Fruit fly (Drosophila melanogaster): ENCODE data around the gene RpL9.

The RpL9 gene

DNA sequence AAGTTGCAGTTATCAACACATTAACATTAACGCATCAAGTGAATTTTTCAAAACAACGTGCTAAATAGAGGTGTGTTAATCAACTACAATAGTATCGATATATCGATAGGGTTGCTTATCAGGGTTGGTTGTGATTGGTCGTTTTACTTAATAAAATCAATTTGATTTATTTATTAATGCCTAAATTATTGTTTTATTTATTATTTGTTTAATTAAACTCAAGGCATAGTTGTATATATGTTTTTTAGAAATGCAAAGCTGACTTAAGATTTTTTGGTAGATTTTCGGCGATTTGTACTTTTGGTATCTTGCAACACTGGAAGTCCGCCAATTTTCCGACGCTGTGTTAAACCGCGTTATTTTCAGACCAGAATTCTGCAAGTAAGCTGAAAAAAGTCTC is 7.0 kb upstream of the RpL9 start, which contains the start of the genes Art8 and dUTPase (continued):
- TF ChIP-seq CG9437 (GFP tag; optimal IDR thresholded peaks at IDR 0.05) (peak; percentile 17), Spps (tag; optimal IDR thresholded peaks at IDR 0.05) (peak; percentile 48), CG2199 (GFP tag; IDR thresholded peaks at IDR 0.05) (no peak), Asciz (GFP tag; optimal IDR thresholded peaks at IDR 0.05) (no peak), D19B (GFP tag; optimal IDR thresholded peaks at IDR 0.05) (peak; percentile 4), CG15696 (tag; optimal IDR thresholded peaks at IDR 0.05) (peak; percentile 60), maf-S (GFP tag; optimal IDR thresholded peaks at IDR 0.05) (peak; percentile 3), CG18011 (GFP tag; optimal IDR thresholded peaks at IDR 0.05) (peak; percentile 69), lbe (GFP tag; optimal IDR thresholded peaks at IDR 0.05) (peak; percentile 85), Dip3 (GFP tag; optimal IDR thresholded peaks at IDR 0.05) (no peak), CG42726 (GFP tag; IDR thresholded peaks at IDR 0.05; ENCODE audit: partially characterized antibody) (peak; percentile 78), chn (GFP tag; optimal IDR thresholded peaks at IDR 0.05) (peak; percentile 49), BtbVII (GFP tag; optimal IDR thresholded peaks at IDR 0.05) (no peak), Gug (GFP tag; IDR thresholded peaks at IDR 0.05) (0 out of 4 replicates have a peak, but pooled peaks have one; percentile 20), ase (GFP tag; IDR thresholded peaks at IDR 0.05) (peak; percentile 60; the same call in 2 of the 3 replicates), Oaz (GFP tag; IDR thresholded peaks at IDR 0.05) (peak; percentile 33; the same call in 1 of the 2 replicates), CG10366 (GFP tag; IDR thresholded peaks at IDR 0.05) (peak; percentile 42), abd-A (tag; optimal IDR thresholded peaks at IDR 0.05) (no peak), CG9932 (GFP tag; IDR thresholded peaks at IDR 0.05) (peak; percentile 85), usp (GFP tag; optimal IDR thresholded peaks at IDR 0.05) (no peak), CG8765 (GFP tag; IDR thresholded peaks at IDR 0.05) (peak; percentile 24), zf30C (GFP tag; optimal IDR thresholded peaks at IDR 0.05) (no peak), CG6854 (GFP tag; optimal IDR thresholded peaks at IDR 0.05) (no peak), Hr51 (GFP tag; optimal IDR thresholded peaks at IDR 0.05) (peak in 1 of 2 experiments; percentile 34), Sox100B (GFP tag; optimal IDR thresholded peaks at IDR 0.05) (no peak), sima (GFP tag; optimal IDR thresholded peaks at IDR 0.05) (no peak), crc (GFP tag; optimal IDR thresholded peaks at IDR 0.05) (no peak), D19A (tag; optimal IDR thresholded peaks at IDR 0.05) (peak; percentile 56)

DNA sequence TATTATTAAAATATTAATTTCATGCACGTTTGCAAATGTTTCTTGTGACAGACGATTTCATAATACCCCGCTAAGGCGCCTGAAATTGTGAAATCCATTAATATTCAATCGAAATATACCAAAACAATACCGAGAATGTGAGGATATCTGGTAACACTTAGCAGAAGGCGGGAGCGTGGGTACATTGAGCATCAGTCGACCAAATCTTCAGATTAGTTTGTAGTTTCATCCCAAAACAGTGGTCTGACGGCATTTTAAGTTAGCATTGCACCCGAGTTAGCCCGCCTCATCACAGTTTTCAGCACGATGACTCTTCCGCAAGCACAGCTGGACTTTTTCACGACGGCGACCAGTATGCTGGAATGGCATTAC is 671 bp upstream of the RpL9 start, which contains the start of gene Nup154:
Gene Nup154, plus strand, starts transcription at position 147 of the 372 bp plus-strand sequence.
- TF ChIP-seq mam (GFP tag; optimal IDR thresholded peaks at IDR 0.05) (no peak), CG17612 (GFP tag; IDR thresholded peaks at IDR 0.05) (no peak), CG11723 (GFP tag; optimal IDR thresholded peaks at IDR 0.05) (no peak), CG18476 (GFP tag; optimal IDR thresholded peaks at IDR 0.05) (no peak), nerfin-2 (GFP tag; IDR thresholded peaks at IDR 0.05; ENCODE audit: partially characterized antibody) (no peak), CG9797 (GFP tag; optimal IDR thresholded peaks at IDR 0.05) (peak; percentile 33), CG9609 (GFP tag; optimal IDR thresholded peaks at IDR 0.05) (no peak), CG30403 (GFP tag; optimal IDR thresholded peaks at IDR 0.05) (no peak), pzg (GFP tag; optimal IDR thresholded peaks at IDR 0.05) (peak; percentile 29), CG15601 (tag; optimal IDR thresholded peaks at IDR 0.05) (no peak), Sox100B (GFP tag; optimal IDR thresholded peaks at IDR 0.05) (no peak), CG8924 (tag; optimal IDR thresholded peaks at IDR 0.05) (no peak), Oli (tag; optimal IDR thresholded peaks at IDR 0.05) (no peak), Dp (GFP tag; optimal IDR thresholded peaks at IDR 0.05) (peak; percentile 33), CG12104 (GFP tag; optimal IDR thresholded peaks at IDR 0.05) (no peak), HmgZ (tag; optimal IDR thresholded peaks at IDR 0.05) (no peak), hbn (GFP tag; IDR thresholded peaks at IDR 0.05; ENCODE audit: partially characterized antibody) (0 out of 2 replicates have a peak, but pooled peaks have one; percentile 26), CG34224 (GFP tag; IDR thresholded peaks at IDR 0.05; ENCODE audit: partially characterized antibody) (no peak), ato (GFP tag; IDR thresholded peaks at IDR 0.05; ENCODE audit: partially characterized antibody) (0 out of 2 replicates have a peak, but pooled peaks have one; percentile 22), gt (GFP tag; IDR thresholded peaks at IDR 0.05) (no peak), E2f2 (GFP tag; IDR thresholded peaks at IDR 0.05) (peak; percentile 62), CG13424 (tag; optimal IDR thresholded peaks at IDR 0.05) (no peak), Side (GFP tag; optimal IDR thresholded peaks at IDR 0.05) (no peak), vvl (GFP tag; IDR thresholded peaks at IDR 0.05) (0 out of 2 replicates have a peak, but pooled peaks have one; percentile 14)

All from whole organism, embryonic.